Worm (Caenorhabditis elegans) whole organism, L4 larva: ENCODE measurements around the gene col-71.
A peak's percentile ranks its signal among the peaks of the same experiment; 100 is the strongest.

ENCODE experiments used
- F26F4.8 ChIP-seq: fragments of 200-800 bp; sonication (Bioruptor generic); conservative IDR thresholded peaks from 2 replicates; pipeline ENCODE4 v1.3.6; 2022; ENCODE audit warnings: missing genetic modification characterization, missing compliant biosample characterization
- F44E2.7 ChIP-seq: fragments of 200-800 bp; sonication (Bioruptor generic); IDR thresholded peaks from 2 replicates; pipeline ENCODE4 v2.1.2; 2022; ENCODE audit warnings: missing genetic modification characterization, missing compliant biosample characterization
- R02D3.7 ChIP-seq: fragments of 150-350 bp; sonication (generic microtip); optimal IDR thresholded peaks from 3 replicates; lab custom pipeline; 2014; ENCODE audit warnings: missing biosample characterization, missing genetic modification characterization
- T26A8.4 ChIP-seq: fragments of 200-800 bp; sonication (Bioruptor generic); IDR thresholded peaks from 2 replicates; pipeline ENCODE4 v1.3.6; 2022; ENCODE audit warnings: missing genetic modification characterization, missing compliant biosample characterization
- Y75B8A.6 ChIP-seq: fragments of 200-800 bp; sonication (Bioruptor generic); IDR thresholded peaks from 2 replicates; pipeline ENCODE4 v1.3.6; 2022; ENCODE audit warnings: missing genetic modification reagents, missing genetic modification characterization, missing compliant biosample characterization
- ZK337.2 ChIP-seq: fragments of 200-800 bp; sonication (Bioruptor generic); IDR thresholded peaks from 2 replicates; pipeline ENCODE4 v1.3.6; 2022; ENCODE audit warnings: missing genetic modification reagents, missing genetic modification characterization, missing compliant biosample characterization
- ZK546.5 ChIP-seq, 2 experiments: sonication (generic microtip); optimal IDR thresholded peaks; 2 replicates each; lab custom pipeline; 2017; ENCODE audit warnings: missing biosample characterization in 2 of 2, missing genetic modification characterization in 2 of 2
- aha-1 ChIP-seq: fragments of 150-350 bp; peaks from one replicate; lab custom pipeline; 2014; ENCODE audit warnings: missing biosample characterization, missing genetic modification characterization
- ceh-20 ChIP-seq: fragments of 200-800 bp; sonication (Bioruptor generic); IDR thresholded peaks from 2 replicates; pipeline ENCODE4 v1.3.6; 2022; ENCODE audit warnings: missing genetic modification reagents, missing genetic modification characterization, missing compliant biosample characterization
- ceh-44 ChIP-seq: fragments of 200-800 bp; sonication (Bioruptor generic); IDR thresholded peaks from 2 replicates; pipeline ENCODE4 v1.3.6; 2022; ENCODE audit warnings: missing genetic modification reagents, missing genetic modification characterization, missing compliant biosample characterization
- ceh-62 ChIP-seq: sonication (generic microtip); optimal IDR thresholded peaks from 2 replicates; lab custom pipeline; 2017; ENCODE audit warnings: missing biosample characterization, missing genetic modification characterization
- ces-1 ChIP-seq: fragments of 150-350 bp; sonication (generic microtip); optimal IDR thresholded peaks from 4 replicates; lab custom pipeline; 2014; ENCODE audit warnings: missing biosample characterization, missing genetic modification reagents, missing genetic modification characterization
- cey-2 ChIP-seq: sonication (generic microtip); optimal IDR thresholded peaks from 3 replicates; lab custom pipeline; 2017; ENCODE audit warnings: missing genetic modification characterization, mild to moderate bottlenecking, missing compliant biosample characterization, antibody characterized with exemption, borderline replicate concordance; ENCODE audit not compliant: insufficient read depth
- ctbp-1 ChIP-seq: fragments of 200-800 bp; sonication (Bioruptor generic); IDR thresholded peaks from 2 replicates; pipeline ENCODE4 v1.3.6; 2022; ENCODE audit warnings: missing genetic modification reagents, missing genetic modification characterization, missing compliant biosample characterization
- daf-16 ChIP-seq, 3 experiments: sonication (generic microtip); optimal IDR thresholded peaks; 2 replicates each; lab custom pipeline; 2016 to 2017; ENCODE audit warnings: missing genetic modification characterization in 3 of 3, missing genetic modification reagents in 3 of 3, mild to moderate bottlenecking in 2 of 3, missing compliant biosample characterization in 2 of 3, missing biosample characterization in 1 of 3, moderate library complexity in 1 of 3
- dmd-6 ChIP-seq: fragments of 200-800 bp; sonication (Bioruptor generic); IDR thresholded peaks from 2 replicates; pipeline ENCODE4 v1.3.6; 2022; ENCODE audit warnings: missing genetic modification reagents, missing genetic modification characterization, missing compliant biosample characterization
- dpl-1 ChIP-seq: fragments of 150-350 bp; optimal IDR thresholded peaks from 2 replicates; lab custom pipeline; 2014; ENCODE audit warnings: missing biosample characterization, missing genetic modification reagents, missing genetic modification characterization
- egl-27 ChIP-seq: sonication (generic microtip); optimal IDR thresholded peaks from 3 replicates; lab custom pipeline; 2017; ENCODE audit warnings: missing biosample characterization, missing genetic modification reagents, missing genetic modification characterization
- egl-43 ChIP-seq: fragments of 200-800 bp; sonication (Bioruptor generic); IDR thresholded peaks from 2 replicates; pipeline ENCODE4 v1.3.6; 2022; ENCODE audit warnings: missing genetic modification reagents, missing genetic modification characterization, missing compliant biosample characterization
- gei-8 ChIP-seq: fragments of 200-800 bp; sonication (Bioruptor generic); optimal IDR thresholded peaks from 2 replicates; lab custom pipeline; 2018; ENCODE audit warnings: mild to moderate bottlenecking, missing genetic modification characterization, missing compliant biosample characterization
- hif-1 ChIP-seq, 2 experiments: sonication (generic microtip); optimal IDR thresholded peaks; 2 replicates each; lab custom pipeline; 2016 to 2017; ENCODE audit warnings: missing compliant biosample characterization in 2 of 2, missing genetic modification characterization in 2 of 2, missing genetic modification reagents in 2 of 2, missing genotype in 2 of 2, mild to moderate bottlenecking in 1 of 2
- lin-1 ChIP-seq: fragments of 200-800 bp; sonication (Bioruptor generic); IDR thresholded peaks from 2 replicates; pipeline ENCODE4 v1.3.6; 2022; ENCODE audit warnings: missing genetic modification reagents, missing genetic modification characterization, missing compliant biosample characterization
- lin-13 ChIP-seq: fragments of 150-350 bp; optimal IDR thresholded peaks from 2 replicates; lab custom pipeline; 2014; ENCODE audit warnings: missing biosample characterization, missing genetic modification reagents, missing genetic modification characterization
- lin-38 ChIP-seq: fragments of 200-800 bp; sonication (Bioruptor generic); IDR thresholded peaks from 2 replicates; pipeline ENCODE4 v1.3.6; 2022; ENCODE audit warnings: missing genetic modification reagents, missing genetic modification characterization, missing compliant biosample characterization
- lir-3 ChIP-seq: sonication (generic microtip); optimal IDR thresholded peaks from 2 replicates; lab custom pipeline; 2016; ENCODE audit warnings: mild to moderate bottlenecking, missing genetic modification characterization, missing compliant biosample characterization
- lsy-2 ChIP-seq, 2 experiments: fragments of 150-350 bp in 1 of 2; sonication (generic microtip) in 1 of 2; optimal IDR thresholded peaks; 2 replicates each; lab custom pipeline; 2014 to 2017; ENCODE audit warnings: missing biosample characterization in 2 of 2, missing genetic modification characterization in 2 of 2
- madf-5 ChIP-seq, 2 experiments: fragments of 200-800 bp; sonication (Bioruptor generic); IDR thresholded peaks; 2 replicates each; pipeline ENCODE4 v1.3.6; 2022; ENCODE audit warnings: missing compliant biosample characterization in 2 of 2, missing genetic modification characterization in 2 of 2
- madf-9 ChIP-seq: fragments of 200-800 bp; sonication (Bioruptor generic); conservative IDR thresholded peaks from 2 replicates; pipeline ENCODE4 v1.3.6; 2022; ENCODE audit warnings: missing genetic modification reagents, missing genetic modification characterization, missing compliant biosample characterization
- mep-1 ChIP-seq: fragments of 150-350 bp; sonication (generic microtip); optimal IDR thresholded peaks from 3 replicates; lab custom pipeline; 2014; ENCODE audit warnings: missing biosample characterization, missing genetic modification characterization
- nhr-10 ChIP-seq: fragments of 150-350 bp; optimal IDR thresholded peaks from 2 replicates; lab custom pipeline; 2014; ENCODE audit warnings: missing biosample characterization, missing genetic modification characterization
- nhr-11 ChIP-seq: fragments of 150-350 bp; optimal IDR thresholded peaks from 2 replicates; lab custom pipeline; 2014; ENCODE audit warnings: missing biosample characterization, missing genetic modification characterization
- nhr-237 ChIP-seq: sonication (generic microtip); optimal IDR thresholded peaks from 2 replicates; lab custom pipeline; 2017; ENCODE audit warnings: missing biosample characterization, missing genetic modification characterization
- nhr-41 ChIP-seq: fragments of 200-800 bp; sonication (Bioruptor generic); IDR thresholded peaks from 2 replicates; pipeline ENCODE4 v1.3.6; 2022; ENCODE audit warnings: missing genetic modification reagents, missing genetic modification characterization, missing compliant biosample characterization
- rbr-2 ChIP-seq: sonication (generic microtip); optimal IDR thresholded peaks from 2 replicates; lab custom pipeline; 2016; ENCODE audit warnings: missing genotype, missing genetic modification characterization, missing compliant biosample characterization
- set-16 ChIP-seq: fragments of 200-800 bp; sonication (Bioruptor generic); IDR thresholded peaks from 2 replicates; pipeline ENCODE4 v1.3.6; 2022; ENCODE audit warnings: missing genetic modification reagents, missing genetic modification characterization, missing compliant biosample characterization
- tag-97 ChIP-seq: fragments of 200-800 bp; sonication (Bioruptor generic); IDR thresholded peaks from 2 replicates; pipeline ENCODE4 v1.3.6; 2022; ENCODE audit warnings: missing genetic modification characterization, missing compliant biosample characterization
- zfp-2 ChIP-seq: sonication (generic microtip); optimal IDR thresholded peaks from 2 replicates; lab custom pipeline; 2016; ENCODE audit warnings: mild to moderate bottlenecking, missing genetic modification characterization, missing compliant biosample characterization
- zip-11 ChIP-seq: fragments of 200-800 bp; sonication (Bioruptor generic); IDR thresholded peaks from 2 replicates; pipeline ENCODE4 v1.3.6; 2022; ENCODE audit warnings: missing genetic modification characterization, missing compliant biosample characterization
- ztf-11 ChIP-seq: fragments of 150-350 bp; optimal IDR thresholded peaks from 2 replicates; lab custom pipeline; 2014; ENCODE audit warnings: missing biosample characterization, missing genetic modification characterization
- ztf-7 ChIP-seq: fragments of 150-350 bp; optimal IDR thresholded peaks from 2 replicates; lab custom pipeline; 2014; ENCODE audit warnings: missing biosample characterization, missing genetic modification characterization

The col-71 gene

ce11 chrII:3518961-3519544, 16.7 kb upstream of the col-71 start, which contains the start of gene clec-126 (continued):
- peak; percentile 91 for TF ChIP-seq egl-43
- peak; percentile 85 to 94 for TF ChIP-seq daf-16 (GFP tag; optimal IDR thresholded peaks at IDR 0.05; lab: Kevin White, UChicago)
- peak; percentile 96 for TF ChIP-seq daf-16 (tag; optimal IDR thresholded peaks at IDR 0.05; lab: Kevin White, UChicago)
- peak; percentile 27 to 85 for TF ChIP-seq lsy-2 (tag; optimal IDR thresholded peaks at IDR 0.05; lab: Kevin White, UChicago)
- peak; percentile 51; the same call in 1 of the 2 replicates for TF ChIP-seq ceh-44 (GFP tag; lab: Robert Waterston, UW)
- TF ChIP-seq ceh-62 (tag; lab: Kevin White, UChicago) = no peak
- no peak for TF ChIP-seq ZK546.5 (tag; optimal IDR thresholded peaks at IDR 0.05; lab: Kevin White, UChicago)
- peak; percentile 77 for TF ChIP-seq madf-9 (GFP tag; lab: Robert Waterston, UW)
- TF ChIP-seq mep-1 = peak; percentile 88
- TF ChIP-seq hif-1 (tag; optimal IDR thresholded peaks at IDR 0.05; lab: Kevin White, UChicago) = peak in 1 of 2 experiments; percentile 45
- TF ChIP-seq gei-8 (GFP tag; lab: Kevin White, UChicago) = peak; percentile 46
- TF ChIP-seq dmd-6 (GFP tag; lab: Robert Waterston, UW) = peak; percentile 64
- TF ChIP-seq nhr-237 (tag; lab: Kevin White, UChicago) = no peak
- peak; percentile 43; the same call in 1 of the 2 replicates for TF ChIP-seq set-16 (GFP tag; lab: Robert Waterston, UW)
- TF ChIP-seq zip-11 = 0 out of 2 replicates have a peak, but pooled peaks have one; percentile 9
- peak; percentile 27 for TF ChIP-seq cey-2 (tag; lab: Kevin White, UChicago)
- TF ChIP-seq egl-27 (tag; lab: Kevin White, UChicago) = no peak
- 0 out of 2 replicates have a peak, but pooled peaks have one; percentile 22 for TF ChIP-seq F26F4.8
- peak; percentile 98 for TF ChIP-seq aha-1 (tag; lab: Kevin White, UChicago)
- no peak for TF ChIP-seq lin-1 (GFP tag; lab: Robert Waterston, UW)
- peak; percentile 83 for TF ChIP-seq rbr-2 (tag; lab: Kevin White, UChicago)
- TF ChIP-seq ces-1 = no peak
- peak; percentile 64 for TF ChIP-seq ceh-20 (GFP tag; lab: Robert Waterston, UW)
- peak; percentile 86 for TF ChIP-seq lin-38 (GFP tag; lab: Robert Waterston, UW)
- TF ChIP-seq ctbp-1 (GFP tag; lab: Robert Waterston, UW) = peak; percentile 74
- no peak for TF ChIP-seq nhr-10 (tag; lab: Kevin White, UChicago)
- TF ChIP-seq tag-97 (GFP tag; lab: Robert Waterston, UW) = no peak
- TF ChIP-seq ZK337.2 (GFP tag; lab: Robert Waterston, UW) = no peak
- peak; percentile 47 for TF ChIP-seq dpl-1 (GFP tag; lab: Kevin White, UChicago)
- TF ChIP-seq nhr-11 (tag; lab: Kevin White, UChicago) = no peak

- TF ChIP-seq lin-38 (GFP tag; lab: Robert Waterston, UW) = no peak
- no peak for TF ChIP-seq Y75B8A.6 (GFP tag; lab: Robert Waterston, UW)
- TF ChIP-seq nhr-41 (GFP tag; lab: Robert Waterston, UW) = no peak
- no peak for TF ChIP-seq lin-13
- TF ChIP-seq nhr-237 (tag; lab: Kevin White, UChicago) = no peak
- no peak for TF ChIP-seq ztf-11 (tag; lab: Kevin White, UChicago)
- TF ChIP-seq R02D3.7 (tag; lab: Kevin White, UChicago) = no peak
- TF ChIP-seq F44E2.7 (GFP tag; lab: Robert Waterston, UW) = no peak
- TF ChIP-seq lir-3 (tag; lab: Kevin White, UChicago) = no peak
- TF ChIP-seq madf-5 (GFP tag; IDR thresholded peaks at IDR 0.05; lab: Robert Waterston, UW) = no peak
- TF ChIP-seq ceh-44 (GFP tag; lab: Robert Waterston, UW) = no peak
- no peak for TF ChIP-seq ztf-7 (tag; lab: Kevin White, UChicago)
- TF ChIP-seq lin-1 (GFP tag; lab: Robert Waterston, UW) = no peak
- no peak for TF ChIP-seq T26A8.4
- TF ChIP-seq zfp-2 = no peak
- no peak for TF ChIP-seq hif-1 (tag; optimal IDR thresholded peaks at IDR 0.05; lab: Kevin White, UChicago)
These were observed 13.8 kb upstream of the col-71 start for ce11 chrII:3516175-3516574.
